Worm (Caenorhabditis elegans): ENCODE results near the gene sru-2.

DNA sequence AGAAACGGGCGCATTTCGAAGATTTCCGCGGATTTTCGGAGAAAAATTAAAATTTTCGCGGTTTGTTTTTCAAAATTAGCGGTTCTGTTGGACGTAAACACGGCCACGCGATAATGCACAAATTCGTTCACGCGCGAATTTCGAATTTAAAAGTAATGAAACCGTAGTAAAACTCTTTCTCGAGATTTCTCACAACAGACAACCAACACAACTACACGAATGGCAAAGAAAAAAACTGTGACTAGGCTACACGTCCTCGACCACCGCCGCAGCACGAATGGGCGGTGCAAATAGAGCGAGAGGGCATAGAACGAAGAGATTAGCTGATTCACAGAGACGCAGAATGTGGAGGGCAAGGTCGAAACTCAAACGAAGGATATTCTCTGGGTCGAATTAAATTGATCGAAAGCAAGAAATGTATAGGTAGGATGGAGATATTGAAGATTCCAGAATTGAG, 45.2 kb upstream of the sru-2 start, which contains the start of gene idh-1:
- TF ChIP-seq sptf-1 (tag; optimal IDR thresholded peaks at IDR 0.05) = no peak
- no peak for TF ChIP-seq nhr-12 (tag; optimal IDR thresholded peaks at IDR 0.05)
- no peak for TF ChIP-seq M03D4.4 (tag; optimal IDR thresholded peaks at IDR 0.05)
- no peak for TF ChIP-seq snpc-4 (tag; optimal IDR thresholded peaks at IDR 0.05)
- no peak for TF ChIP-seq nhr-76 (tag; optimal IDR thresholded peaks at IDR 0.05)
- no peak for TF ChIP-seq nhr-2 (tag; optimal IDR thresholded peaks at IDR 0.05)
- TF ChIP-seq unc-62 (GFP tag; optimal IDR thresholded peaks at IDR 0.05) = no peak
